Worm (Caenorhabditis elegans): ENCODE data around the gene skr-19.

The skr-19 gene

DNA sequence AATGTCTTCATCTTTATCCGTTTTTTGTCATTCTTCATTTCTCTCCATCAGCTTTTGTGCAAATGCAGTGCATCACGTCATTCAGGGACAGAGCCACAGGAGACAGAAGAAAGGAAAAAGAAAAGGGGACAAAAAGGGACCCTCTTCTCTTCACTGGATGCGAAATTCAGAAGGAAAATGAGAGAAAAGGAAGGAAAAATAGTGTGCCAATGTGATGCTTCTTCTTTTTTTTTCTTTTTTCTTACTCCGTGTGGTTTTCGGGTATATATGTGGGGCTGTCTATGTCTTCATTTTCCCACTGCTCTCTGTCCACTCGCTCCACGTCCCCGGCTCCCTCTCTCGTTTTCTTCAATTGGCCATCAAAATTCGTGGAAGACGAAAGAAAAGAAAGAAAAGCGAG is 14.0 kb downstream of the skr-19 start (continued):
- TF ChIP-seq zag-1 (tag; optimal IDR thresholded peaks at IDR 0.05) (peak; percentile 89), sma-9 (GFP tag; optimal IDR thresholded peaks at IDR 0.05) (peak; percentile 71), sma-9 (tag; optimal IDR thresholded peaks at IDR 0.05) (no peak), Y55F3AM.14 (GFP tag; optimal IDR thresholded peaks at IDR 0.05) (peak; percentile 79), mbf-1 (tag; optimal IDR thresholded peaks at IDR 0.05) (no peak), lin-13 (GFP tag; optimal IDR thresholded peaks at IDR 0.05) (no peak), ztf-4 (tag; optimal IDR thresholded peaks at IDR 0.05) (no peak), nhr-77 (tag; optimal IDR thresholded peaks at IDR 0.05) (no peak), mdl-1 (tag; optimal IDR thresholded peaks at IDR 0.05) (peak in 1 of 2 experiments; percentile 45)

ce11 chrX:13209026-13209425 is 15.5 kb downstream of the skr-19 start:
- peak in 1 of 2 experiments; percentile 5 for TF ChIP-seq lsy-2 (tag; optimal IDR thresholded peaks at IDR 0.05)
- peak; percentile 19 for TF ChIP-seq unc-55 (GFP tag; optimal IDR thresholded peaks at IDR 0.05)
- no peak for TF ChIP-seq unc-39 (tag; optimal IDR thresholded peaks at IDR 0.05)

DNA sequence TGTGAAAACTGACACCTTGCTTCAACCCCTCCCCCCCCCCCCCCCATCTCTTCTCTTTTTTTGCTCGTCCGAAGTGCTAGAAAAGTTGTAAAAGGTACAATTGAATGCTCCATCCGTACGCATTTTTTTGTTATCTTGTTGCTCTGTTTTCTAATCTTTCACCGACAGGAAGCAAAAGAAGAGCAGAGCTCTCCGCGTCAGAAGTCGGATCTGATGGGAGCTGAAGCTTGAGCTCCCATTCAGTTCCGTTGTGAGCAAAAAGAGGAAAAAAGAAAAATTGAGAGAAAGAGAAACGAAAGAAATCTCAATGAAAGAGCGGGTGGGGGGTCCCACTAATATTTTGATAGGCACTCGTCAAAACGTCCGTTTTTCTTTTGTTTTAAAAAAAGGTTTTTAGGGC is 17.6 kb downstream of the skr-19 start:
- no peak for TF ChIP-seq R02D3.7 (tag; optimal IDR thresholded peaks at IDR 0.05)
- TF ChIP-seq ztf-1 (GFP tag; conservative IDR thresholded peaks at IDR 0.05), result no peak
- TF ChIP-seq nhr-129 (tag; optimal IDR thresholded peaks at IDR 0.05), result peak; percentile 14
- no peak for TF ChIP-seq gmeb-1 (tag; optimal IDR thresholded peaks at IDR 0.05)
- no peak for TF ChIP-seq dmd-4 (tag; optimal IDR thresholded peaks at IDR 0.05)
- TF ChIP-seq snpc-4 (tag; optimal IDR thresholded peaks at IDR 0.05), result no peak
- TF ChIP-seq ceh-16 (tag; optimal IDR thresholded peaks at IDR 0.05), result no peak
- TF ChIP-seq nhr-10 (tag; optimal IDR thresholded peaks at IDR 0.05), result no peak
- no peak for TF ChIP-seq ama-1 (optimal IDR thresholded peaks at IDR 0.05)
- TF ChIP-seq C34F6.9 (tag; optimal IDR thresholded peaks at IDR 0.05), result peak; percentile 18
- no peak for TF ChIP-seq skn-1 (tag; optimal IDR thresholded peaks at IDR 0.05)
- peak; percentile 12 for TF ChIP-seq F13H6.1 (tag; optimal IDR thresholded peaks at IDR 0.05)
- TF ChIP-seq Y55F3AM.14 (GFP tag; optimal IDR thresholded peaks at IDR 0.05), result peak; percentile 66

- TF ChIP-seq blmp-1 (tag; optimal IDR thresholded peaks at IDR 0.05; ENCODE audit: insufficient read depth) (no peak), unc-39 (tag; optimal IDR thresholded peaks at IDR 0.05) (no peak), lsy-2 (tag; optimal IDR thresholded peaks at IDR 0.05) (no peak), nhr-10 (tag; optimal IDR thresholded peaks at IDR 0.05) (no peak), C34F6.9 (tag; optimal IDR thresholded peaks at IDR 0.05) (peak; percentile 2), zag-1 (tag; optimal IDR thresholded peaks at IDR 0.05) (peak; percentile 30)
Observed at ce11 chrX:13206011-13206410, 18.5 kb downstream of the skr-19 start.

- TF ChIP-seq nhr-237 (tag; optimal IDR thresholded peaks at IDR 0.05), result no peak
- no peak for TF ChIP-seq blmp-1 (tag; optimal IDR thresholded peaks at IDR 0.05; ENCODE audit: insufficient read depth)
- no peak for TF ChIP-seq skn-1 (tag; optimal IDR thresholded peaks at IDR 0.05)
- TF ChIP-seq mbf-1 (tag; optimal IDR thresholded peaks at IDR 0.05), result no peak
Observed at ce11 chrX:13202312-13202711, 22.2 kb downstream of the skr-19 start.

ce11 chrX:13201401-13201800 is 23.1 kb downstream of the skr-19 start, which contains the start of gene unc-9:
Gene unc-9 (plus strand): TSS chrX:13201770.
- TF ChIP-seq nhr-23 (tag; optimal IDR thresholded peaks at IDR 0.05) (no peak), lin-39 (tag; optimal IDR thresholded peaks at IDR 0.05) (no peak), unc-39 (tag; optimal IDR thresholded peaks at IDR 0.05) (no peak), ama-1 (optimal IDR thresholded peaks at IDR 0.05) (no peak), ceh-16 (tag; optimal IDR thresholded peaks at IDR 0.05) (no peak), nhr-11 (tag; optimal IDR thresholded peaks at IDR 0.05) (no peak), unc-62 (GFP tag; optimal IDR thresholded peaks at IDR 0.05) (no peak), lsy-2 (tag; optimal IDR thresholded peaks at IDR 0.05) (no peak), sma-9 (GFP tag; optimal IDR thresholded peaks at IDR 0.05) (no peak), sma-9 (tag; optimal IDR thresholded peaks at IDR 0.05) (no peak), lin-13 (GFP tag; optimal IDR thresholded peaks at IDR 0.05) (no peak), crh-2 (tag; optimal IDR thresholded peaks at IDR 0.05) (no peak), elt-3 (tag; optimal IDR thresholded peaks at IDR 0.05) (no peak), F13H6.1 (tag; optimal IDR thresholded peaks at IDR 0.05) (no peak), unc-55 (GFP tag; optimal IDR thresholded peaks at IDR 0.05) (no peak), ztf-1 (GFP tag; conservative IDR thresholded peaks at IDR 0.05) (no peak), skn-1 (tag; optimal IDR thresholded peaks at IDR 0.05) (no peak), alr-1 (tag; optimal IDR thresholded peaks at IDR 0.05) (no peak)
